Fruit fly (Drosophila melanogaster): ENCODE data around the gene Argk2.
A peak's percentile ranks its signal among the peaks of the same experiment; 100 is the strongest.

DNA sequence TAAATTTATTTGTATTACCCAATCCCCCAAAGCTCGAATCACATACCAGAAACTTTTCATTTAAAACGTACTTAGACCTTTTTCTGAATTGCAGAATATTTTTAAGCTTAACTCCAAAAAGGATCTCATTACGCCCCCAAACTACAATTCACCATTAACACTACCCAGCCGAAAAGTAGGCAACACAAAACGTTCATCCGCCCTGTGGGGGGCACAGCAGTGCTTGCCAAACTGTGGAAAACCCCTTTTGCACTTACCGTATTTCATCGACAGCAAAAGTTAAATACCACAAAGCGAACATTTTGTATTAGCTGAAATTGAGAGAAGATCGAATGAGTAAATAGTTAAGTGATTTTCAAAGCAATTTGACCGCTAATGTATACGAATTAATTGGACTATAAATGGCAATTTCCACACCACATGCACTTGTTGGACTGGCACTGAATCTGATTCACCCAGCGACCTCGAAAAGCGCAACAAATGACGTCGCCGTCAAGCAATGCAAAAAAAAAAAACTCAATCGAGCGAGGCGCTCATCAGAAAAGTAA, 17.0 kb downstream of the Argk2 start:
- TF ChIP-seq tj (GFP tag; optimal IDR thresholded peaks at IDR 0.05) (no peak), kay (GFP tag; ENCODE audit: borderline replicate concordance) (peak; percentile 95)

Data from whole organism, adult.